Fruit fly (Drosophila melanogaster) whole organism, wandering third instar larva: ENCODE measurements around the gene CG14628.
A peak's percentile ranks its signal among the peaks of the same experiment; 100 is the strongest.

ENCODE experiments used
- Abd-B ChIP-seq: fragments of >200 bp; optimal IDR thresholded peaks from 2 replicates; lab custom pipeline; 2017; ENCODE audit warnings: missing biosample characterization, missing genetic modification characterization
- CG32264 ChIP-seq: fragments of 200-800 bp; sonication (Bioruptor generic); optimal IDR thresholded peaks from 2 replicates; lab custom pipeline; 2016; ENCODE audit warnings: missing biosample characterization, missing genetic modification characterization
- CG9705 ChIP-seq: fragments of 200-800 bp; sonication (Bioruptor generic); optimal IDR thresholded peaks from 2 replicates; lab custom pipeline; 2018; ENCODE audit warnings: missing biosample characterization, mild to moderate bottlenecking, missing genetic modification characterization
- Dfd ChIP-seq: fragments of >200 bp; optimal IDR thresholded peaks from 2 replicates; lab custom pipeline; 2017; ENCODE audit warnings: missing biosample characterization, missing genetic modification characterization
- GATAd ChIP-seq: sonication (Bioruptor generic); optimal IDR thresholded peaks from 2 replicates; lab custom pipeline; 2016; ENCODE audit warnings: missing biosample characterization, missing genetic modification characterization
- HLH106 ChIP-seq: fragments of 200-800 bp; optimal IDR thresholded peaks from 3 replicates; lab custom pipeline; 2019; ENCODE audit warnings: missing biosample characterization, mild to moderate bottlenecking, missing genetic modification characterization, moderate library complexity
- N ChIP-seq: fragments of >200 bp; optimal IDR thresholded peaks from 2 replicates; lab custom pipeline; 2018; ENCODE audit warnings: missing biosample characterization, missing external identifiers, missing genetic modification characterization
- Rel ChIP-seq, 2 experiments: fragments of 200-800 bp; sonication (Bioruptor generic) in 1 of 2; optimal IDR thresholded peaks; 2 replicates in 1 of 2; 3 replicates in 1 of 2; lab custom pipeline; 2016 to 2019; ENCODE audit warnings: mild to moderate bottlenecking in 2 of 2, missing biosample characterization in 2 of 2, missing genetic modification characterization in 2 of 2, moderate library complexity in 1 of 2
- Sp1 ChIP-seq: fragments of 200-800 bp; sonication (Bioruptor generic); optimal IDR thresholded peaks from 3 replicates; lab custom pipeline; 2019; ENCODE audit warnings: missing biosample characterization, mild to moderate bottlenecking, missing genetic modification characterization, moderate library complexity
- Vsx2 ChIP-seq: fragments of 200-300, 225-300 bp; sonication (Bioruptor generic); optimal IDR thresholded peaks from 2 replicates; lab custom pipeline; 2018; ENCODE audit warnings: missing biosample characterization, missing genetic modification characterization; ENCODE audit not compliant: partially characterized antibody
- br ChIP-seq: fragments of 200-800 bp; sonication (Bioruptor generic); optimal IDR thresholded peaks from 2 replicates; lab custom pipeline; 2016; ENCODE audit warnings: missing biosample characterization, missing genetic modification characterization
- brk ChIP-seq: fragments of 200-800 bp; sonication (Bioruptor generic); optimal IDR thresholded peaks from 2 replicates; lab custom pipeline; 2016; ENCODE audit warnings: missing biosample characterization, mild to moderate bottlenecking, missing genetic modification characterization
- dl ChIP-seq, 2 experiments: fragments of 175-275, 200-275 bp in 1 of 2; fragments of 200-275 bp in 1 of 2; sonication (Bioruptor generic); optimal IDR thresholded peaks; lab custom pipeline; 2018; ENCODE audit warnings: mild to moderate bottlenecking in 2 of 2, missing biosample characterization in 2 of 2, missing genetic modification characterization in 2 of 2, moderate library complexity in 2 of 2; ENCODE audit not compliant: partially characterized antibody in 2 of 2, insufficient read depth in 1 of 2
- dsf ChIP-seq: sonication (Bioruptor generic); optimal IDR thresholded peaks from 2 replicates; lab custom pipeline; 2016; ENCODE audit warnings: missing biosample characterization, missing genetic modification characterization, borderline replicate concordance
- foxo ChIP-seq, 2 experiments: fragments of 200-800 bp; sonication (Bioruptor generic); optimal IDR thresholded peaks; 2 replicates in 1 of 2; 3 replicates in 1 of 2; lab custom pipeline; 2016 to 2017; ENCODE audit warnings: missing biosample characterization in 2 of 2, missing genetic modification characterization in 2 of 2
- fru ChIP-seq: fragments of 200-800 bp; sonication (Bioruptor generic); optimal IDR thresholded peaks from 3 replicates; lab custom pipeline; 2016; ENCODE audit warnings: missing biosample characterization, mild to moderate bottlenecking, missing genetic modification characterization
- h ChIP-seq: fragments of 200-800 bp; sonication (Bioruptor generic); optimal IDR thresholded peaks from 3 replicates; lab custom pipeline; 2016; ENCODE audit warnings: missing biosample characterization, mild to moderate bottlenecking, missing genetic modification characterization
- jim ChIP-seq: fragments of 175-275, 200-325 bp; sonication (Bioruptor generic); optimal IDR thresholded peaks from 2 replicates; lab custom pipeline; 2016; ENCODE audit warnings: missing biosample characterization, mild to moderate bottlenecking, missing genetic modification characterization
- psq ChIP-seq: fragments of 200-800 bp; sonication (Bioruptor generic); optimal IDR thresholded peaks from 3 replicates; lab custom pipeline; 2017; ENCODE audit warnings: missing biosample characterization, mild to moderate bottlenecking, missing genetic modification characterization, moderate library complexity
- rgr ChIP-seq: fragments of 200-800 bp; sonication (Bioruptor generic); optimal IDR thresholded peaks from 3 replicates; lab custom pipeline; 2016; ENCODE audit warnings: missing biosample characterization, mild to moderate bottlenecking, missing genetic modification characterization
- woc ChIP-seq: sonication (Bioruptor generic); optimal IDR thresholded peaks from 2 replicates; lab custom pipeline; 2016; ENCODE audit warnings: missing biosample characterization, mild to moderate bottlenecking, missing genetic modification characterization

CG14628 gene

dm6 chrX:1172756-1173422 lies 27.4 kb downstream of the CG14628 start:
- TF ChIP-seq Sp1 (GFP tag; lab: Kevin White, UChicago) (no peak), woc (GFP tag; lab: Kevin White, UChicago) (no peak), Vsx2 (GFP tag; lab: Kevin White, UChicago) (no peak), dl (GFP tag; optimal IDR thresholded peaks at IDR 0.05; lab: Kevin White, UChicago; ENCODE audit: insufficient read depth in 1 of 2, partially characterized antibody in 2 of 2) (no peak), brk (GFP tag; lab: Kevin White, UChicago) (no peak)

- TF ChIP-seq rgr (no peak), jim (no peak), Dfd (GFP tag; lab: Kevin White, UChicago) (peak; percentile 54), woc (GFP tag; lab: Kevin White, UChicago) (no peak)
Measured at dm6 chrX:1173564-1173963, 28.1 kb downstream of the CG14628 start.

- TF ChIP-seq GATAd (GFP tag; lab: Kevin White, UChicago) = no peak
- TF ChIP-seq woc (GFP tag; lab: Kevin White, UChicago) = no peak
- no peak for TF ChIP-seq Sp1 (GFP tag; lab: Kevin White, UChicago)
- TF ChIP-seq Abd-B (GFP tag; lab: Kevin White, UChicago) = no peak
- TF ChIP-seq Rel (GFP tag; optimal IDR thresholded peaks at IDR 0.05; lab: Kevin White, UChicago) = no peak
- TF ChIP-seq Rel (tag; optimal IDR thresholded peaks at IDR 0.05; lab: Kevin White, UChicago) = no peak
- no peak for TF ChIP-seq Dfd (GFP tag; lab: Kevin White, UChicago)
- no peak for TF ChIP-seq brk (GFP tag; lab: Kevin White, UChicago)
- TF ChIP-seq HLH106 = no peak
Measured at dm6 chrX:1175993-1176392, 30.5 kb downstream of the CG14628 start, which contains the start of gene CG11384. Gene CG11384, minus strand, starts transcription at chrX:1176035.

- TF ChIP-seq psq (GFP tag; lab: Kevin White, UChicago) (no peak), Vsx2 (GFP tag; lab: Kevin White, UChicago) (no peak), Sp1 (GFP tag; lab: Kevin White, UChicago) (no peak), woc (GFP tag; lab: Kevin White, UChicago) (no peak)
- TF ChIP-seq, all 38 proteins: peak for 0
Measured at dm6 chrX:1179865-1180264, 34.4 kb downstream of the CG14628 start, which contains the start of gene CG11379. Gene CG11379, plus strand, starts transcription at chrX:1180165.

dm6 chrX:1180865-1181264 lies 35.4 kb downstream of the CG14628 start:
- TF ChIP-seq fru (GFP tag; lab: Kevin White, UChicago) (no peak), dsf (GFP tag; lab: Kevin White, UChicago) (no peak), Rel (GFP tag; optimal IDR thresholded peaks at IDR 0.05; lab: Kevin White, UChicago) (no peak), Rel (tag; optimal IDR thresholded peaks at IDR 0.05; lab: Kevin White, UChicago) (no peak), foxo (GFP tag; optimal IDR thresholded peaks at IDR 0.05; lab: Kevin White, UChicago) (no peak), N (no peak), br (no peak), Sp1 (GFP tag; lab: Kevin White, UChicago) (no peak), GATAd (GFP tag; lab: Kevin White, UChicago) (no peak)

dm6 chrX:1181320-1181719 lies 35.9 kb downstream of the CG14628 start, which contains the start of gene CG14627:
Gene CG14627, plus strand, starts transcription at chrX:1181620.
- TF ChIP-seq CG32264 (GFP tag; lab: Kevin White, UChicago) = no peak

dm6 chrX:1183742-1184141 lies 38.3 kb downstream of the CG14628 start:
- TF ChIP-seq GATAd (GFP tag; lab: Kevin White, UChicago) (no peak), br (no peak), fru (GFP tag; lab: Kevin White, UChicago) (no peak), CG32264 (GFP tag; lab: Kevin White, UChicago) (no peak), Vsx2 (GFP tag; lab: Kevin White, UChicago) (no peak), Sp1 (GFP tag; lab: Kevin White, UChicago) (no peak), CG9705 (GFP tag; lab: Kevin White, UChicago) (no peak), h (GFP tag; lab: Kevin White, UChicago) (no peak), dl (GFP tag; optimal IDR thresholded peaks at IDR 0.05; lab: Kevin White, UChicago; ENCODE audit: insufficient read depth in 1 of 2, partially characterized antibody in 2 of 2) (no peak)
